Worm (Caenorhabditis elegans): ENCODE results near the gene F26C11.3.

F26C11.3 gene

ce11 chrII:9933947-9934383 lies 19.1 kb upstream of the F26C11.3 start (continued):
- TF ChIP-seq saeg-2 (GFP tag; IDR thresholded peaks at IDR 0.05) (0 out of 2 replicates have a peak, but pooled peaks have one; percentile 15), vab-7 (GFP tag; IDR thresholded peaks at IDR 0.05) (peak; percentile 28; the same call in 1 of the 2 replicates)

ce11 chrII:9931476-9931875 lies 16.6 kb upstream of the F26C11.3 start, which contains the start of gene pho-11:
Gene pho-11 (plus strand): TSS chrII:9931849.
- TF ChIP-seq pqm-1 (tag; optimal IDR thresholded peaks at IDR 0.05) (peak; percentile 6), dve-1 (tag; optimal IDR thresholded peaks at IDR 0.05; ENCODE audit: insufficient read depth) (peak; percentile 76), daf-16 (GFP tag; optimal IDR thresholded peaks at IDR 0.05) (no peak), daf-16 (tag; optimal IDR thresholded peaks at IDR 0.05) (peak; percentile 88), dmd-9 (GFP tag; IDR thresholded peaks at IDR 0.05) (no peak), gei-8 (GFP tag; optimal IDR thresholded peaks at IDR 0.05) (no peak), nhr-28 (tag; optimal IDR thresholded peaks at IDR 0.05) (no peak), dmd-6 (GFP tag; IDR thresholded peaks at IDR 0.05) (peak; percentile 27; the same call in 1 of the 2 replicates), Y105C5A.15 (GFP tag; IDR thresholded peaks at IDR 0.05) (no peak), hlh-11 (tag; optimal IDR thresholded peaks at IDR 0.05) (peak; percentile 10), nhr-237 (tag; optimal IDR thresholded peaks at IDR 0.05) (no peak), lir-3 (tag; optimal IDR thresholded peaks at IDR 0.05) (no peak), php-3 (GFP tag; IDR thresholded peaks at IDR 0.05) (peak; percentile 90)

- TF ChIP-seq lin-38 (GFP tag; IDR thresholded peaks at IDR 0.05) (peak; percentile 38), ceh-20 (GFP tag; IDR thresholded peaks at IDR 0.05) (0 out of 2 replicates have a peak, but pooled peaks have one; percentile 52), dve-1 (tag; optimal IDR thresholded peaks at IDR 0.05; ENCODE audit: insufficient read depth) (peak; percentile 14), hmg-1.1 (GFP tag; IDR thresholded peaks at IDR 0.05) (peak; percentile 44), hif-1 (tag; optimal IDR thresholded peaks at IDR 0.05) (peak in 1 of 2 experiments; percentile 80), rbr-2 (tag; optimal IDR thresholded peaks at IDR 0.05) (peak; percentile 5), cey-2 (tag; optimal IDR thresholded peaks at IDR 0.05; ENCODE audit: borderline replicate concordance, insufficient read depth) (no peak), mes-2 (tag; optimal IDR thresholded peaks at IDR 0.05; ENCODE audit: poor library complexity, severe bottlenecking) (peak; percentile 87), lsy-2 (tag; optimal IDR thresholded peaks at IDR 0.05) (peak in 1 of 2 experiments; percentile 40), mxl-3 (GFP tag; optimal IDR thresholded peaks at IDR 0.05) (peak; percentile 56), daf-12 (tag; optimal IDR thresholded peaks at IDR 0.05) (no peak), nhr-11 (tag; optimal IDR thresholded peaks at IDR 0.05) (peak; percentile 12), aha-1 (tag) (peak; percentile 52), duxl-1 (tag; optimal IDR thresholded peaks at IDR 0.05; ENCODE audit: poor library complexity) (peak; percentile 30), lin-39 (tag; optimal IDR thresholded peaks at IDR 0.05) (no peak), hlh-30 (tag; optimal IDR thresholded peaks at IDR 0.05; ENCODE audit: insufficient read depth) (peak; percentile 57), dmd-8 (GFP tag; IDR thresholded peaks at IDR 0.05) (0 out of 2 replicates have a peak, but pooled peaks have one; percentile 51), tra-1 (GFP tag; IDR thresholded peaks at IDR 0.05) (0 out of 2 replicates have a peak, but pooled peaks have one; percentile 32), mep-1 (tag; optimal IDR thresholded peaks at IDR 0.05) (peak; percentile 21), mxl-2 (GFP tag; conservative IDR thresholded peaks at IDR 0.05) (no peak), unc-130 (GFP tag; optimal IDR thresholded peaks at IDR 0.05) (peak; percentile 21), set-16 (GFP tag; IDR thresholded peaks at IDR 0.05) (no peak), dpl-1 (GFP tag; optimal IDR thresholded peaks at IDR 0.05) (peak; percentile 22)
These were observed 16.1 kb upstream of the F26C11.3 start for ce11 chrII:9931012-9931411.

All from whole organism, L4 larva.